Worm (Caenorhabditis elegans) whole organism, mixed stage, embryonic: Measurements from ENCODE around the gene mrps-16.

ENCODE experiments used
- M03D4.4 ChIP-seq: sonication (generic microtip); optimal IDR thresholded peaks from 2 replicates; lab custom pipeline; 2017; ENCODE audit warnings: mild to moderate bottlenecking, missing genetic modification characterization, missing compliant biosample characterization
- bed-3 ChIP-seq: fragments of 200-800 bp; sonication (Bioruptor generic); optimal IDR thresholded peaks from 3 replicates; lab custom pipeline; 2018; ENCODE audit warnings: mild to moderate bottlenecking, missing genetic modification characterization, moderate library complexity, missing compliant biosample characterization
- blmp-1 ChIP-seq: fragments of 150-350 bp; optimal IDR thresholded peaks from 2 replicates; lab custom pipeline; 2014; ENCODE audit warnings: missing biosample characterization, missing genetic modification characterization
- ceh-39 ChIP-seq: fragments of 150-350 bp; optimal IDR thresholded peaks from 2 replicates; lab custom pipeline; 2014; ENCODE audit warnings: missing biosample characterization, missing genetic modification characterization
- ceh-43 ChIP-seq: fragments of 200-800 bp; sonication (Bioruptor generic); optimal IDR thresholded peaks from 2 replicates; lab custom pipeline; 2018; ENCODE audit warnings: mild to moderate bottlenecking, missing genetic modification characterization, moderate library complexity, missing compliant biosample characterization
- ceh-83 ChIP-seq: fragments of 200-800 bp; sonication (Bioruptor generic); optimal IDR thresholded peaks from 2 replicates; lab custom pipeline; 2018; ENCODE audit warnings: mild to moderate bottlenecking, missing genetic modification characterization, missing compliant biosample characterization
- ces-1 ChIP-seq: fragments of 150-350 bp; optimal IDR thresholded peaks from 2 replicates; lab custom pipeline; 2014; ENCODE audit warnings: missing biosample characterization, missing genetic modification reagents, missing genetic modification characterization
- cnd-1 ChIP-seq: fragments of 200-800 bp; sonication (Bioruptor generic); optimal IDR thresholded peaks from 2 replicates; lab custom pipeline; 2018; ENCODE audit warnings: mild to moderate bottlenecking, missing genetic modification characterization, missing compliant biosample characterization
- drap-1 ChIP-seq: fragments of 200-800 bp; sonication (Bioruptor generic); optimal IDR thresholded peaks from 3 replicates; lab custom pipeline; 2018; ENCODE audit warnings: mild to moderate bottlenecking, missing genetic modification characterization, missing compliant biosample characterization
- elt-1 ChIP-seq: sonication (generic microtip); optimal IDR thresholded peaks from 2 replicates; lab custom pipeline; 2017; ENCODE audit warnings: missing genetic modification characterization, mild to moderate bottlenecking, missing compliant biosample characterization, antibody characterized with exemption, moderate library complexity, borderline replicate concordance; ENCODE audit not compliant: insufficient read depth
- elt-3 ChIP-seq: fragments of 150-350 bp; optimal IDR thresholded peaks from 2 replicates; lab custom pipeline; 2014; ENCODE audit warnings: missing biosample characterization, missing genetic modification characterization
- flh-1 ChIP-seq: fragments of 200-800 bp; sonication (Bioruptor generic); optimal IDR thresholded peaks from 2 replicates; lab custom pipeline; 2018; ENCODE audit warnings: mild to moderate bottlenecking, missing genetic modification characterization, moderate library complexity, missing compliant biosample characterization
- ham-2 ChIP-seq: fragments of 200-800 bp; sonication (Bioruptor generic); optimal IDR thresholded peaks from 2 replicates; lab custom pipeline; 2018; ENCODE audit warnings: mild to moderate bottlenecking, missing genetic modification characterization, missing compliant biosample characterization
- hlh-1 ChIP-seq: fragments of 150-350 bp; optimal IDR thresholded peaks from 2 replicates; lab custom pipeline; 2014; ENCODE audit warnings: missing biosample characterization, missing genetic modification reagents, missing genetic modification characterization
- lin-13 ChIP-seq: fragments of 150-350 bp; optimal IDR thresholded peaks from 2 replicates; lab custom pipeline; 2014; ENCODE audit warnings: missing biosample characterization, missing genetic modification characterization
- lin-32 ChIP-seq: fragments of 200-800 bp; sonication (Bioruptor generic); optimal IDR thresholded peaks from 2 replicates; lab custom pipeline; 2018; ENCODE audit warnings: mild to moderate bottlenecking, missing genetic modification characterization, missing compliant biosample characterization
- lsy-2 ChIP-seq: fragments of 150-350 bp; optimal IDR thresholded peaks from 2 replicates; lab custom pipeline; 2014; ENCODE audit warnings: missing biosample characterization, missing genetic modification characterization
- mep-1 ChIP-seq: fragments of 150-350 bp; optimal IDR thresholded peaks from 2 replicates; lab custom pipeline; 2017; ENCODE audit warnings: missing biosample characterization, missing genetic modification reagents, missing genetic modification characterization, inconsistent platforms
- nhr-12 ChIP-seq: fragments of 150-350 bp; optimal IDR thresholded peaks from 2 replicates; lab custom pipeline; 2014; ENCODE audit warnings: missing biosample characterization, missing genetic modification characterization
- nhr-2 ChIP-seq: fragments of 150-350 bp; optimal IDR thresholded peaks from 2 replicates; lab custom pipeline; 2014; ENCODE audit warnings: missing biosample characterization, missing genetic modification characterization
- nhr-237 ChIP-seq: fragments of 150-350 bp; optimal IDR thresholded peaks from 2 replicates; lab custom pipeline; 2014; ENCODE audit warnings: missing biosample characterization, missing genetic modification characterization
- nhr-28 ChIP-seq: fragments of 150-350 bp; optimal IDR thresholded peaks from 2 replicates; lab custom pipeline; 2014; ENCODE audit warnings: missing biosample characterization, missing genetic modification characterization
- nhr-76 ChIP-seq: sonication (generic microtip); optimal IDR thresholded peaks from 2 replicates; lab custom pipeline; 2017; ENCODE audit warnings: missing biosample characterization, missing genetic modification characterization
- sem-2 ChIP-seq: fragments of 200-800 bp; sonication (Bioruptor generic); optimal IDR thresholded peaks from 2 replicates; lab custom pipeline; 2018; ENCODE audit warnings: mild to moderate bottlenecking, missing genetic modification characterization, missing compliant biosample characterization
- snpc-4 ChIP-seq: fragments of 150-350 bp; optimal IDR thresholded peaks from 2 replicates; lab custom pipeline; 2014; ENCODE audit warnings: missing biosample characterization, missing genetic modification characterization
- tbx-8 ChIP-seq: fragments of 200-800 bp; sonication (Bioruptor generic); optimal IDR thresholded peaks from 2 replicates; lab custom pipeline; 2018; ENCODE audit warnings: mild to moderate bottlenecking, missing genetic modification characterization, moderate library complexity, missing compliant biosample characterization
- unc-120 ChIP-seq: sonication (generic microtip); optimal IDR thresholded peaks from 2 replicates; lab custom pipeline; 2017; ENCODE audit warnings: missing genetic modification characterization, missing compliant biosample characterization; ENCODE audit not compliant: poor library complexity, severe bottlenecking
- unc-39 ChIP-seq: fragments of 150-350 bp; optimal IDR thresholded peaks from 2 replicates; lab custom pipeline; 2014; ENCODE audit warnings: missing biosample characterization, missing genetic modification characterization
- unc-62 ChIP-seq: fragments of 150-350 bp; optimal IDR thresholded peaks from 2 replicates; lab custom pipeline; 2014; ENCODE audit warnings: missing biosample characterization, missing genetic modification reagents, missing genetic modification characterization
- zip-8 ChIP-seq: fragments of 150-350 bp; optimal IDR thresholded peaks from 2 replicates; lab custom pipeline; 2014; ENCODE audit warnings: missing biosample characterization, missing genetic modification characterization
- ztf-11 ChIP-seq: fragments of 150-350 bp; optimal IDR thresholded peaks from 2 replicates; lab custom pipeline; 2014; ENCODE audit warnings: missing biosample characterization, missing genetic modification characterization

Gene mrps-16

DNA sequence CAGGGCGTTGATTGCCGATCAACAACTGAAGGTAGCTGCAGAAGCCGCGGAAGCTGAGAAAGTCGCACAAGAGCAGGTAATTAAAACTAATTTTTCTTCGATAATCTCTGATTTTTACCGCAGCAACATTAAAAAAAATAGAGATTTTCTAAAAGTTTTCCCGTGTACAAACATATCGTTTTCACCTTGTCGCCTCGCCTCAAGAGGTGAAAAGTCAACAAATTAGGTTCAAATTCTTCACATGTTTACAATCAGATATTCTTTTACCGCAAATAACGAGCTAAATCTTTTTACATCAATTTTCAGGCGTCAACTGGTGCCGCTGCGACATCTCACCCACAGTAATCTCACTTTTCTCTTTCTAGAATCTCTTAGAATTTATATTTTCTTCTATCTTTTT lies 773 bp downstream of the mrps-16 start, which contains the start of gene ilcr-2:
ilcr-2 (plus strand) TSS at position 301 of the 400 bp plus-strand sequence.
- TF ChIP-seq nhr-237 (tag; lab: Kevin White, UChicago) (no peak), M03D4.4 (tag; lab: Kevin White, UChicago) (no peak), nhr-28 (tag; lab: Kevin White, UChicago) (no peak), flh-1 (no peak), ztf-11 (tag; lab: Kevin White, UChicago) (no peak), unc-120 (tag; lab: Kevin White, UChicago) (no peak), tbx-8 (GFP tag; lab: Kevin White, UChicago) (no peak), nhr-12 (no peak), ceh-39 (no peak), unc-62 (no peak), lin-32 (no peak), hlh-1 (tag; lab: Kevin White, UChicago) (no peak), lin-13 (tag; lab: Kevin White, UChicago) (no peak), ces-1 (GFP tag; lab: Kevin White, UChicago) (no peak), nhr-76 (tag; lab: Kevin White, UChicago) (no peak), ceh-43 (no peak)

DNA sequence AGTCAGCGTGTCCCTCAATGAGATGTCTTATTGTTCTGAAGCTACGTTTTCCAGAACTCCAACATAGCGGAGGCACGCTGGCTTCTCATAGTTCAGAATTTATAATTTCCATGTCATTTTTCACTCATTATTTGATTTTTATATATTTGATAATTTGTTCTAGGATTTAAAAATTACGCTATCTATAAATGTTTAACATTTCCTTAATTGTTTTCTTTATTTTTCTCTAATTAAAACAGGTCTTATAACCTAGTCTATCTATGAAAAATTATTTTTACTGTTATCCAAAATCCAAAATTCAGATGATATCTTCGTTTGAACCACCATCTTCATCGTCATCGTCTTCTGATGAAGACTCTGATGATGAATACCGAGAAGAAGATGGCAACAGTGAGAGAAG lies 4.1 kb downstream of the mrps-16 start, which contains the start of gene F56D1.1:
F56D1.1 (plus strand) TSS at position 301 of the 400 bp plus-strand sequence.
- TF ChIP-seq sem-2 (GFP tag; lab: Kevin White, UChicago): no peak
- TF ChIP-seq nhr-76 (tag; lab: Kevin White, UChicago): no peak
- TF ChIP-seq ceh-83 (GFP tag; lab: Kevin White, UChicago): no peak
- TF ChIP-seq nhr-12: no peak
- TF ChIP-seq M03D4.4 (tag; lab: Kevin White, UChicago): no peak
- TF ChIP-seq nhr-237 (tag; lab: Kevin White, UChicago): no peak
- TF ChIP-seq lsy-2 (tag; lab: Kevin White, UChicago): no peak
- no peak for TF ChIP-seq elt-1
- TF ChIP-seq ceh-43: no peak
- TF ChIP-seq nhr-2 (tag; lab: Kevin White, UChicago): no peak
- no peak for TF ChIP-seq ces-1 (GFP tag; lab: Kevin White, UChicago)
- no peak for TF ChIP-seq unc-39 (tag; lab: Kevin White, UChicago)
- TF ChIP-seq ztf-11 (tag; lab: Kevin White, UChicago): no peak
- TF ChIP-seq lin-13 (tag; lab: Kevin White, UChicago): no peak
- no peak for TF ChIP-seq unc-120 (tag; lab: Kevin White, UChicago)
- TF ChIP-seq zip-8 (tag; lab: Kevin White, UChicago): no peak
- TF ChIP-seq tbx-8 (GFP tag; lab: Kevin White, UChicago): no peak

DNA sequence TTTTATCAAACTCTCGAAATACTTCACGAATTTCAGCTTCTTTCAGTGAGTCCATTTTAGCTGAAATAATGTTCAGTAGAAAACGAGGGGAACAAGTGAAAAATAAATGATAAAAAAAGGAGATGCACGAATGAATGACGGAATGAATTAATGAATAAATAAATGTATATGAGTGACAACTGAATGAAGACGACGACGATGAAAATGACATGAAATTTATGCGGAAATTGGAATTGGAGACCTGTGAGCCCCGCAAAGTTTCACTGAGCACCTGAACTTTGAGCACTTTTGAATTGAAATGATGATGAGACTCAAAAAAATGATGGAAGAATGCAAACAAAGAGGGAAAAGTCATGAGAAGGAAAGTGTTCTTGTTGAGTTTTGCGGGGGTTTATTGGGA lies 7.8 kb downstream of the mrps-16 start, which contains the start of gene cal-8:
cal-8 (minus strand) TSS at position 60 of the 400 bp plus-strand sequence.
- TF ChIP-seq ces-1 (GFP tag; lab: Kevin White, UChicago): no peak
- no peak for TF ChIP-seq nhr-12
- no peak for TF ChIP-seq blmp-1 (tag; lab: Kevin White, UChicago)
- TF ChIP-seq cnd-1 (tag; lab: Kevin White, UChicago): no peak
- TF ChIP-seq elt-1: no peak
- no peak for TF ChIP-seq drap-1
- no peak for TF ChIP-seq bed-3
- no peak for TF ChIP-seq ceh-39
- no peak for TF ChIP-seq ceh-83 (GFP tag; lab: Kevin White, UChicago)
- no peak for TF ChIP-seq unc-39 (tag; lab: Kevin White, UChicago)
- no peak for TF ChIP-seq sem-2 (GFP tag; lab: Kevin White, UChicago)
- TF ChIP-seq, all 35 proteins: peak for 0

DNA sequence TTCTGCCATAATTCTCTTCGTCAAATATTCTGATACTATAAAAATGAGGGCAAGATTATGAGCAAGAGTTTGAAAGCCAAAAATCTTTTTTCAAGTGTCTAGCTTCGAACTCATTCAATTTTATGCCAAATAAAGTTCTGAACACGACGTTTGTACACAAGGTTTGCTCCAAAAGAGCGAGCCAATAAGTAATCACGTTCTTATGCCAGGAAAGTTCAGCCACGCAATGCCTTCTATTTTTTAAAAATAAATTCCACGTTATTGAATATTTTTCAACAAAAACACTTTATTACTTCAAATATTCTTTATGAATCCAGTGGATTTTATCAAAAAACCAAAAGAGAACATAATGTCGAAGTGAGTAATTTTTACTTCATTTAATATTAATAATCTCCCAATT lies 13.7 kb downstream of the mrps-16 start, which contains the start of gene nep-5:
nep-5 (plus strand) TSS at position 301 of the 400 bp plus-strand sequence.
- TF ChIP-seq unc-62: no peak
- TF ChIP-seq elt-3 (tag; lab: Kevin White, UChicago): no peak

DNA sequence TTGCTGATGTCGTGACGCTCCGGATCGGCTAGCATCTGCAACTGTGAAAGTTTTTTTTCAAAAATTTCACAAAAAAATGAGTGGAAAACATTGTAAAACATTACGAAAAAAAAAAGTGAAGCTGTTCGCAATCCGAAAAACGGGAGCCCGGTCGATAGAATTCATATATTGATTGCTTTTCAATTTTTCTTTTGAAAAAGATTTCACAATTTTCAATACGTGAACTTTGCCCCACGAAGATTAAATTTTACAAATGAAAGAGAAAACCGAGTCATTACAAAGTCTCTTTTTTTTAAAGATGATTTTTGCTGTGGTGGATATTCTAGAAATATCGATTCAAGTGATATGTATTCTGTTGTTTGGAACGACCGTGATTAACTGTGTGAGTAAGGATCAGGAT lies 20.2 kb downstream of the mrps-16 start, which contains the start of gene F12A10.6:
F12A10.6 (minus strand) TSS at position 101 of the 400 bp plus-strand sequence.
- TF ChIP-seq nhr-12 (no peak), ham-2 (GFP tag; lab: Kevin White, UChicago) (no peak), unc-62 (no peak), M03D4.4 (tag; lab: Kevin White, UChicago) (no peak), mep-1 (tag; lab: Kevin White, UChicago) (no peak), nhr-2 (tag; lab: Kevin White, UChicago) (no peak), nhr-28 (tag; lab: Kevin White, UChicago) (no peak), unc-120 (tag; lab: Kevin White, UChicago) (no peak), elt-1 (no peak), drap-1 (no peak), nhr-76 (tag; lab: Kevin White, UChicago) (no peak), cnd-1 (tag; lab: Kevin White, UChicago) (no peak), snpc-4 (tag; lab: Kevin White, UChicago) (no peak), bed-3 (no peak), ces-1 (GFP tag; lab: Kevin White, UChicago) (no peak)
